Fruit fly (Drosophila melanogaster): ENCODE data around the gene CG42821.

CG42821 gene

dm6 chr3R:17391313-17391845, 21.5 kb upstream of the CG42821 start, which contains the start of the genes Brf and sds22 (continued):
- TF ChIP-seq CG15073 (GFP tag; optimal IDR thresholded peaks at IDR 0.05): peak; percentile 77
- peak; percentile 70 for TF ChIP-seq CG7987 (GFP tag; optimal IDR thresholded peaks at IDR 0.05)
- TF ChIP-seq cato (GFP tag; optimal IDR thresholded peaks at IDR 0.05; ENCODE audit: borderline replicate concordance): peak; percentile 89
- peak; percentile 90 for TF ChIP-seq CG4282 (GFP tag; optimal IDR thresholded peaks at IDR 0.05)
- peak; percentile 88 for TF ChIP-seq crc (GFP tag; optimal IDR thresholded peaks at IDR 0.05)
- TF ChIP-seq chn (GFP tag; optimal IDR thresholded peaks at IDR 0.05): peak; percentile 97
- peak; percentile 36 for TF ChIP-seq MESR4 (GFP tag; optimal IDR thresholded peaks at IDR 0.05)
- peak; percentile 98 for TF ChIP-seq CG2120 (GFP tag; optimal IDR thresholded peaks at IDR 0.05)
- TF ChIP-seq peb (GFP tag; IDR thresholded peaks at IDR 0.05): peak; percentile 87
- peak; percentile 87; the same call in 2 of the 3 replicates for TF ChIP-seq C15 (GFP tag; IDR thresholded peaks at IDR 0.05)
- TF ChIP-seq CG34422 (GFP tag; IDR thresholded peaks at IDR 0.05): peak; percentile 97
- TF ChIP-seq gsb (GFP tag; IDR thresholded peaks at IDR 0.05): peak; percentile 75
- peak; percentile 96 for TF ChIP-seq CG4820 (GFP tag; optimal IDR thresholded peaks at IDR 0.05)
- TF ChIP-seq wor (GFP tag; IDR thresholded peaks at IDR 0.05): peak; percentile 83; the same call in 1 of the 2 replicates
- peak; percentile 92 for TF ChIP-seq CG32767 (GFP tag; IDR thresholded peaks at IDR 0.05)
- TF ChIP-seq Myb (GFP tag; optimal IDR thresholded peaks at IDR 0.05): peak; percentile 81
- TF ChIP-seq bigmax (GFP tag; optimal IDR thresholded peaks at IDR 0.05): peak; percentile 7
- TF ChIP-seq CG12299 (tag; optimal IDR thresholded peaks at IDR 0.05): peak; percentile 90
- peak; percentile 89 for TF ChIP-seq CG3838 (GFP tag; optimal IDR thresholded peaks at IDR 0.05)
- no peak for TF ChIP-seq chinmo (GFP tag; IDR thresholded peaks at IDR 0.05; ENCODE audit: partially characterized antibody)
- peak; percentile 89 for TF ChIP-seq tap (tag; optimal IDR thresholded peaks at IDR 0.05)
- TF ChIP-seq Chrac-16 (GFP tag; optimal IDR thresholded peaks at IDR 0.05): peak; percentile 98
- peak; percentile 96 for TF ChIP-seq Ptx1 (GFP tag; IDR thresholded peaks at IDR 0.05)
- TF ChIP-seq Med (GFP tag): peak; percentile 99
- TF ChIP-seq tgo (GFP tag; IDR thresholded peaks at IDR 0.05): peak; percentile 95
- peak; percentile 62 for TF ChIP-seq Jarid2 (GFP tag; optimal IDR thresholded peaks at IDR 0.05)
- peak; percentile 67 for TF ChIP-seq fd102C (GFP tag; optimal IDR thresholded peaks at IDR 0.05)
- TF ChIP-seq Abd-B (GFP tag; optimal IDR thresholded peaks at IDR 0.05): peak; percentile 97
- TF ChIP-seq Dref (GFP tag; IDR thresholded peaks at IDR 0.05): peak; percentile 45
- peak; percentile 87 for TF ChIP-seq BEAF-32 (GFP tag; optimal IDR thresholded peaks at IDR 0.05)
- TF ChIP-seq sna (GFP tag; IDR thresholded peaks at IDR 0.05; ENCODE audit: partially characterized antibody): peak; percentile 72; the same call in 1 of the 2 replicates
- peak; percentile 88 for TF ChIP-seq CG10565 (GFP tag; optimal IDR thresholded peaks at IDR 0.05)
- TF ChIP-seq Sry-β (GFP tag; optimal IDR thresholded peaks at IDR 0.05): peak; percentile 76
- peak; percentile 83 for TF ChIP-seq CG31224 (GFP tag; IDR thresholded peaks at IDR 0.05)
- TF ChIP-seq HLHmδ (GFP tag; optimal IDR thresholded peaks at IDR 0.05): no peak
- TF ChIP-seq CG6791 (GFP tag; IDR thresholded peaks at IDR 0.05; ENCODE audit: partially characterized antibody): 0 out of 3 replicates have a peak, but pooled peaks have one; percentile 40
- TF ChIP-seq otp (GFP tag; IDR thresholded peaks at IDR 0.05): peak; percentile 79
- peak; percentile 95 for TF ChIP-seq CG32532 (GFP tag; IDR thresholded peaks at IDR 0.05)
- peak; percentile 73 for TF ChIP-seq E2f2 (GFP tag; IDR thresholded peaks at IDR 0.05)
- TF ChIP-seq zf30C (GFP tag; optimal IDR thresholded peaks at IDR 0.05): no peak
- peak; percentile 95 for TF ChIP-seq CG4617 (GFP tag; optimal IDR thresholded peaks at IDR 0.05; ENCODE audit: borderline replicate concordance)
- TF ChIP-seq jigr1 (GFP tag; IDR thresholded peaks at IDR 0.05): peak; percentile 86; the same call in 2 of the 3 replicates
- peak; percentile 98 for TF ChIP-seq Hr3 (GFP tag; optimal IDR thresholded peaks at IDR 0.05)
- TF ChIP-seq oc (tag; optimal IDR thresholded peaks at IDR 0.05): peak; percentile 88
- TF ChIP-seq CG4424 (GFP tag; optimal IDR thresholded peaks at IDR 0.05): peak; percentile 96
- TF ChIP-seq Antp (GFP tag; optimal IDR thresholded peaks at IDR 0.05): peak; percentile 93
- TF ChIP-seq Asciz (GFP tag; optimal IDR thresholded peaks at IDR 0.05): peak; percentile 86
- TF ChIP-seq CG6254 (GFP tag; optimal IDR thresholded peaks at IDR 0.05): peak; percentile 78

Data from whole organism, embryonic.